Fruit fly (Drosophila melanogaster) whole organism, embryonic: ENCODE measurements around the gene maca.

Source experiments
- Adf1 ChIP-seq: fragments of 200-800 bp; sonication (Bioruptor generic); IDR thresholded peaks from 2 replicates; pipeline ENCODE4 v1.3.6; 2022; ENCODE audit warnings: missing biosample characterization, missing genetic modification characterization
- CG10431 ChIP-seq: fragments of 200-800 bp; sonication (Bioruptor generic); optimal IDR thresholded peaks from 3 replicates; lab custom pipeline; 2018; ENCODE audit warnings: missing biosample characterization, mild to moderate bottlenecking, missing genetic modification characterization
- CG10543 ChIP-seq: fragments of 200-800 bp; sonication (Bioruptor generic); optimal IDR thresholded peaks from 3 replicates; lab custom pipeline; 2017; ENCODE audit warnings: missing biosample characterization, mild to moderate bottlenecking, missing genetic modification characterization, moderate library complexity
- CG1233 ChIP-seq: fragments of 200-800 bp; sonication (Bioruptor generic); optimal IDR thresholded peaks from 4 replicates; lab custom pipeline; 2018; ENCODE audit warnings: missing biosample characterization, mild to moderate bottlenecking, missing genetic modification characterization
- CG12391 ChIP-seq: fragments of 200-800 bp; sonication (Bioruptor generic); optimal IDR thresholded peaks from 3 replicates; lab custom pipeline; 2018; ENCODE audit warnings: missing biosample characterization, mild to moderate bottlenecking, missing genetic modification characterization, moderate library complexity
- CG12659 ChIP-seq: fragments of 200-800 bp; sonication (Bioruptor generic); optimal IDR thresholded peaks from 3 replicates; lab custom pipeline; 2017; ENCODE audit warnings: mild to moderate bottlenecking, missing biosample characterization, missing genetic modification reagents, missing genetic modification characterization
- CG13894 ChIP-seq: fragments of 200-800 bp; sonication (Bioruptor generic); optimal IDR thresholded peaks from 3 replicates; lab custom pipeline; 2018; ENCODE audit warnings: missing biosample characterization, mild to moderate bottlenecking, missing genetic modification characterization, moderate library complexity
- CG15514 ChIP-seq: fragments of 200-800 bp; sonication (Bioruptor generic); optimal IDR thresholded peaks from 3 replicates; lab custom pipeline; 2017; ENCODE audit warnings: missing biosample characterization, missing genetic modification characterization, mild to moderate bottlenecking, moderate library complexity, missing genetic modification reagents
- CG4404 ChIP-seq: fragments of 200-800 bp; sonication (Bioruptor generic); IDR thresholded peaks from 2 replicates; pipeline ENCODE4 v1.3.6; 2022; ENCODE audit warnings: missing biosample characterization, missing genetic modification characterization
- CG6765 ChIP-seq: fragments of 200-800 bp; sonication (Bioruptor generic); optimal IDR thresholded peaks from 3 replicates; lab custom pipeline; 2017; ENCODE audit warnings: missing biosample characterization, mild to moderate bottlenecking, missing genetic modification characterization
- CG6854 ChIP-seq: fragments of 200-800 bp; sonication (Bioruptor generic); optimal IDR thresholded peaks from 3 replicates; lab custom pipeline; 2017; ENCODE audit warnings: missing biosample characterization, mild to moderate bottlenecking, missing genetic modification characterization
- CG7372 ChIP-seq: fragments of 200-800 bp; sonication (Bioruptor generic); IDR thresholded peaks from 2 replicates; pipeline ENCODE4 v1.3.6; 2022; ENCODE audit warnings: missing biosample characterization, missing genetic modification characterization
- CG7963 ChIP-seq: fragments of 200-800 bp; sonication (Bioruptor generic); IDR thresholded peaks from 3 replicates; pipeline ENCODE4 v1.3.6; 2022; ENCODE audit warnings: missing biosample characterization, missing genetic modification characterization; ENCODE audit not compliant: partially characterized antibody
- CG8089 ChIP-seq: fragments of 200-800 bp; sonication (Bioruptor generic); optimal IDR thresholded peaks from 3 replicates; lab custom pipeline; 2016; ENCODE audit warnings: missing biosample characterization, missing genetic modification characterization
- CTCF ChIP-seq: fragments of 200-800 bp; sonication (Bioruptor generic); optimal IDR thresholded peaks from 2 replicates; lab custom pipeline; 2017; ENCODE audit warnings: missing biosample characterization, mild to moderate bottlenecking, missing genetic modification characterization, moderate library complexity
- CkIIα-i1 ChIP-seq: fragments of 200-800 bp; sonication (Bioruptor generic); IDR thresholded peaks from 2 replicates; pipeline ENCODE4 v1.3.6; 2022; ENCODE audit warnings: missing biosample characterization, missing genetic modification characterization
- E2f1 ChIP-seq: fragments of 200-800 bp; sonication (Bioruptor generic); IDR thresholded peaks from 2 replicates; pipeline ENCODE4 v1.3.6; 2022; ENCODE audit warnings: missing biosample characterization, missing genetic modification characterization
- Ets97D ChIP-seq: fragments of 200-800 bp; sonication (Bioruptor generic); optimal IDR thresholded peaks from 3 replicates; lab custom pipeline; 2016; ENCODE audit warnings: missing biosample characterization, missing genetic modification characterization
- Gug ChIP-seq: fragments of 200-800 bp; sonication (Bioruptor generic); IDR thresholded peaks from 4 replicates; pipeline ENCODE4 v1.3.6; 2022; ENCODE audit warnings: missing biosample characterization, missing genetic modification characterization
- H2.0 ChIP-seq: fragments of 200-800 bp; sonication (Bioruptor generic); IDR thresholded peaks from 2 replicates; pipeline ENCODE4 v1.3.6; 2022; ENCODE audit warnings: missing biosample characterization, missing genetic modification characterization
- HHEX ChIP-seq: fragments of 200-800 bp; sonication (Bioruptor generic); optimal IDR thresholded peaks from 3 replicates; lab custom pipeline; 2017; ENCODE audit warnings: missing biosample characterization, mild to moderate bottlenecking, missing genetic modification characterization, missing genetic modification reagents
- Hey ChIP-seq: fragments of 200-800 bp; sonication (Bioruptor generic); optimal IDR thresholded peaks from 3 replicates; lab custom pipeline; 2018; ENCODE audit warnings: missing biosample characterization, mild to moderate bottlenecking, missing genetic modification characterization
- Hmr ChIP-seq: fragments of 200-800 bp; sonication (Bioruptor generic); optimal IDR thresholded peaks from 3 replicates; lab custom pipeline; 2017; ENCODE audit warnings: mild to moderate bottlenecking, missing biosample characterization, missing genetic modification reagents, missing genetic modification characterization
- Hr51 ChIP-seq, 2 experiments: fragments of 200-800 bp; sonication (Bioruptor generic); optimal IDR thresholded peaks; 2 replicates in 1 of 2; 3 replicates in 1 of 2; lab custom pipeline; 2016 to 2018; ENCODE audit warnings: missing biosample characterization in 2 of 2, missing genetic modification characterization in 2 of 2, mild to moderate bottlenecking in 1 of 2, moderate library complexity in 1 of 2
- Mrtf ChIP-seq: fragments of 200-800 bp; sonication (Bioruptor generic); IDR thresholded peaks from 3 replicates; pipeline ENCODE4 v1.3.6; 2022; ENCODE audit warnings: missing biosample characterization, missing genetic modification characterization
- Pdp1 ChIP-seq, 2 experiments: fragments of 200-800 bp; sonication (Bioruptor generic); optimal IDR thresholded peaks; 3 replicates each; lab custom pipeline; 2016; ENCODE audit warnings: missing biosample characterization in 2 of 2, missing genetic modification characterization in 2 of 2, mild to moderate bottlenecking in 1 of 2, moderate library complexity in 1 of 2
- Sin3A ChIP-seq: fragments of >200 bp; optimal IDR thresholded peaks from 2 replicates; lab custom pipeline; 2018
- ac ChIP-seq: fragments of 200-800 bp; sonication (Bioruptor generic); optimal IDR thresholded peaks from 3 replicates; lab custom pipeline; 2017; ENCODE audit warnings: missing biosample characterization, mild to moderate bottlenecking, missing genetic modification characterization
- br ChIP-seq: fragments of >200 bp; optimal IDR thresholded peaks from 2 replicates; lab custom pipeline; 2017
- cg ChIP-seq: fragments of 200-800 bp; sonication (Bioruptor generic); optimal IDR thresholded peaks from 3 replicates; lab custom pipeline; 2019; ENCODE audit warnings: missing biosample characterization, mild to moderate bottlenecking, missing genetic modification characterization, moderate library complexity
- corto ChIP-seq: fragments of 200-800 bp; sonication (Bioruptor generic); optimal IDR thresholded peaks from 2 replicates; lab custom pipeline; 2016; ENCODE audit warnings: missing biosample characterization, mild to moderate bottlenecking, missing genetic modification characterization, moderate library complexity
- crol ChIP-seq: fragments of 200-800 bp; sonication (Bioruptor generic); IDR thresholded peaks from 2 replicates; pipeline ENCODE4 v1.3.6; 2022; ENCODE audit warnings: missing biosample characterization, missing genetic modification characterization
- dm ChIP-seq: fragments of 200-800 bp; sonication (Bioruptor generic); optimal IDR thresholded peaks from 3 replicates; lab custom pipeline; 2016; ENCODE audit warnings: missing biosample characterization, missing genetic modification characterization
- dysf ChIP-seq: fragments of 200-800 bp; sonication (Bioruptor generic); IDR thresholded peaks from 3 replicates; pipeline ENCODE4 v1.3.6; 2022; ENCODE audit warnings: missing biosample characterization, missing genetic modification characterization
- fru ChIP-seq: fragments of >200 bp; optimal IDR thresholded peaks from 2 replicates; lab custom pipeline; 2017
- gsb-n ChIP-seq: fragments of 200-800 bp; sonication (Bioruptor generic); optimal IDR thresholded peaks from 3 replicates; lab custom pipeline; 2018; ENCODE audit warnings: missing biosample characterization, mild to moderate bottlenecking, missing genetic modification characterization
- h ChIP-seq: fragments of >200 bp; optimal IDR thresholded peaks from 2 replicates; lab custom pipeline; 2017
- kah ChIP-seq: fragments of 200-800 bp; sonication (Bioruptor generic); optimal IDR thresholded peaks from 2 replicates; lab custom pipeline; 2018; ENCODE audit warnings: missing biosample characterization, mild to moderate bottlenecking, missing genetic modification characterization
- lmd ChIP-seq: fragments of 200-800 bp; sonication (Bioruptor generic); IDR thresholded peaks from 2 replicates; pipeline ENCODE4 v1.3.6; 2022; ENCODE audit warnings: missing biosample characterization, missing genetic modification characterization
- mirr ChIP-seq: fragments of 200-800 bp; sonication (Bioruptor generic); optimal IDR thresholded peaks from 3 replicates; lab custom pipeline; 2018; ENCODE audit warnings: missing biosample characterization, mild to moderate bottlenecking, missing genetic modification characterization
- nerfin-1 ChIP-seq: fragments of 200-800 bp; sonication (Bioruptor generic); optimal IDR thresholded peaks from 3 replicates; lab custom pipeline; 2019; ENCODE audit warnings: missing biosample characterization, mild to moderate bottlenecking, missing genetic modification characterization, moderate library complexity
- oc ChIP-seq: fragments of 200-800 bp; sonication (Bioruptor generic); optimal IDR thresholded peaks from 2 replicates; lab custom pipeline; 2018; ENCODE audit warnings: missing biosample characterization, mild to moderate bottlenecking, missing genetic modification characterization, moderate library complexity
- onecut ChIP-seq: fragments of 200-800 bp; sonication (Bioruptor generic); IDR thresholded peaks from 2 replicates; pipeline ENCODE4 v1.3.6; 2022; ENCODE audit warnings: missing biosample characterization, missing genetic modification characterization
- pb ChIP-seq: fragments of 200-800 bp; sonication (Bioruptor generic); optimal IDR thresholded peaks from 3 replicates; lab custom pipeline; 2016; ENCODE audit warnings: missing biosample characterization, missing genetic modification characterization
- pho ChIP-seq: fragments of 200-800 bp; sonication (Bioruptor generic); optimal IDR thresholded peaks from 2 replicates; lab custom pipeline; 2016; ENCODE audit warnings: missing biosample characterization, missing genetic modification characterization
- ranshi ChIP-seq: fragments of 200-800 bp; sonication (Bioruptor generic); IDR thresholded peaks from 2 replicates; pipeline ENCODE4 v1.3.6; 2022; ENCODE audit warnings: missing biosample characterization, missing genetic modification characterization
- salm ChIP-seq: fragments of 200-800 bp; sonication (Bioruptor generic); optimal IDR thresholded peaks from 2 replicates; lab custom pipeline; 2018; ENCODE audit warnings: missing biosample characterization, mild to moderate bottlenecking, missing genetic modification characterization
- schlank ChIP-seq: fragments of 200-800 bp; sonication (Bioruptor generic); optimal IDR thresholded peaks from 2 replicates; lab custom pipeline; 2018; ENCODE audit warnings: missing biosample characterization, mild to moderate bottlenecking, missing genetic modification characterization
- sna ChIP-seq: fragments of 200-800 bp; sonication (Bioruptor generic); IDR thresholded peaks from 2 replicates; pipeline ENCODE4 v1.3.6; 2022; ENCODE audit warnings: missing biosample characterization, missing genetic modification characterization; ENCODE audit not compliant: partially characterized antibody
- so ChIP-seq: fragments of 200-800 bp; sonication (Bioruptor generic); IDR thresholded peaks from 3 replicates; pipeline ENCODE4 v1.3.6; 2022; ENCODE audit warnings: missing biosample characterization, missing genetic modification characterization
- trh ChIP-seq: fragments of 200-800 bp; sonication (Bioruptor generic); optimal IDR thresholded peaks from 2 replicates; lab custom pipeline; 2016; ENCODE audit warnings: missing biosample characterization, missing genetic modification characterization
- zf30C ChIP-seq: fragments of 200-800 bp; sonication (Bioruptor generic); optimal IDR thresholded peaks from 3 replicates; lab custom pipeline; 2018; ENCODE audit warnings: missing biosample characterization, mild to moderate bottlenecking, missing genetic modification characterization

Gene maca

DNA sequence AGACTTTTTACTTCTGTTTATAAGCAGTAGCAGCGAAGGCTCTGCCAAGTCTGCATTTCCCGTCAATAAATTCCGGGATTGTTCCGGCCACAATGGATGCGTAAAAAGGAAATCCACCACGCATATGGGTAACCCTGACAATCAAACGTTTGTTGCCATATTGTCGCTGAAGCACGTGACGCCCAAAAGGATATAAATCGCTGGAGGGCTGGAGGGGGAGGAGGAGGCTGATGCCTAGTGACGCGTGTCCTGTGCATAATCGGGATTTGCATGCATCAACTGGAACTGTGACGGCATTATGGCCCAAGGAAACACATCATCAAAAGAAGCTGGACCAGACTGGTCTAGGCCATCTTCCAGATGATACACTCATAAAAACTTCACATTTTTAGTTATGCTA, 18.8 kb downstream of the maca start:
- TF ChIP-seq CG4404 (GFP tag; lab: Robert Waterston, UW), result no peak
- TF ChIP-seq corto (GFP tag; lab: Kevin White, UChicago), result no peak
- TF ChIP-seq Adf1 (GFP tag; lab: Robert Waterston, UW), result no peak
- TF ChIP-seq oc (tag; lab: Kevin White, UChicago), result peak; percentile 57
- peak; percentile 76 for TF ChIP-seq gsb-n
- TF ChIP-seq CG10431 (GFP tag; lab: Kevin White, UChicago), result no peak
- peak; percentile 71 for TF ChIP-seq Hey (tag; lab: Kevin White, UChicago)
- no peak for TF ChIP-seq br (lab: Kevin White, UChicago)
- TF ChIP-seq CG12391 (tag; lab: Kevin White, UChicago), result no peak
- 0 out of 3 replicates have a peak, but pooled peaks have one; percentile 20 for TF ChIP-seq dysf (GFP tag; lab: Robert Waterston, UW)
- 0 out of 2 replicates have a peak, but pooled peaks have one; percentile 11 for TF ChIP-seq crol (GFP tag; lab: Robert Waterston, UW)
- TF ChIP-seq CG6854, result no peak
- TF ChIP-seq nerfin-1 (tag; lab: Kevin White, UChicago), result peak; percentile 41
- TF ChIP-seq, all 482 proteins: peak for 6

DNA sequence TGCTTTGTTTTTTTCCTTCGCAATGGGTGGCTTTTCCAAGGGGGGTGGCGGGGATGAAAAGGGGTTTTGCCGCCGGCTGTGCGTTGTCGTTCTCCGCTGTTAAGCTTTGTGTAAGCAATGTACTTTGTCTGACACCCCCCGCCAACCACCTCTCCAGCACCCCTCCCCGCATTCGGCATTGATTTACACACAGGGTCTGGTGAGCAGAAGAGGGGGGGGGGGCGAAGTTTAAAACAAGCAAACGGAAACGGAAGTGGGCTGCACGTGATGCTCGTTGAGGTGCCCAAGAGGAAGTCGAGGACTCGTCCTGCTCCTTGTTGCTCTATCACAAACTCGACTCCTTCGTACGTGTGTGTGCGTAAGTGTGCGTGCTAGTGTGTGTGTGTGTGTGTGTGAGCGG, 22.7 kb downstream of the maca start:
- TF ChIP-seq CG8089 (GFP tag; lab: Kevin White, UChicago), result no peak
- TF ChIP-seq ranshi, result no peak
- TF ChIP-seq onecut (GFP tag; lab: Robert Waterston, UW), result peak; percentile 55
- no peak for TF ChIP-seq Gug
- TF ChIP-seq Pdp1 (GFP tag; optimal IDR thresholded peaks at IDR 0.05; lab: Kevin White, UChicago), result no peak
- no peak for TF ChIP-seq HHEX (GFP tag; lab: Kevin White, UChicago)
- TF ChIP-seq CG6765 (GFP tag; lab: Kevin White, UChicago), result no peak
- no peak for TF ChIP-seq ac (GFP tag; lab: Kevin White, UChicago)
- no peak for TF ChIP-seq sna
- no peak for TF ChIP-seq dm
- TF ChIP-seq salm (tag; lab: Kevin White, UChicago), result no peak
- TF ChIP-seq CG13894, result no peak
- no peak for TF ChIP-seq lmd
- no peak for TF ChIP-seq CG1233 (GFP tag; lab: Kevin White, UChicago)
- TF ChIP-seq H2.0, result no peak
- TF ChIP-seq CG7372 (GFP tag; lab: Robert Waterston, UW), result no peak
- peak; percentile 66 for TF ChIP-seq mirr (GFP tag; lab: Kevin White, UChicago)
- TF ChIP-seq CG12659, result no peak
- TF ChIP-seq CTCF (GFP tag; lab: Kevin White, UChicago), result no peak
- TF ChIP-seq zf30C (GFP tag; lab: Kevin White, UChicago), result no peak
- TF ChIP-seq so (GFP tag; lab: Robert Waterston, UW), result no peak
- TF ChIP-seq Ets97D, result peak; percentile 45
- TF ChIP-seq Hr51 (GFP tag; optimal IDR thresholded peaks at IDR 0.05; lab: Kevin White, UChicago), result peak in 1 of 2 experiments; percentile 20
- TF ChIP-seq CG10543 (GFP tag; lab: Kevin White, UChicago), result peak; percentile 0
- TF ChIP-seq trh, result no peak
- no peak for TF ChIP-seq cg
- TF ChIP-seq pb (GFP tag; lab: Kevin White, UChicago), result no peak
- no peak for TF ChIP-seq CG15514 (GFP tag; lab: Kevin White, UChicago)
- TF ChIP-seq fru (lab: Kevin White, UChicago), result no peak
- no peak for TF ChIP-seq CG7963
- TF ChIP-seq CG4404 (GFP tag; lab: Robert Waterston, UW), result no peak
- TF ChIP-seq schlank (tag; lab: Kevin White, UChicago), result no peak
- TF ChIP-seq h (lab: Kevin White, UChicago), result no peak
- TF ChIP-seq CkIIα-i1, result no peak
- no peak for TF ChIP-seq kah (GFP tag; lab: Kevin White, UChicago)
- TF ChIP-seq E2f1 (GFP tag; lab: Robert Waterston, UW), result no peak
- TF ChIP-seq Mrtf (GFP tag; lab: Robert Waterston, UW), result no peak
- peak; percentile 87 for TF ChIP-seq Hey (tag; lab: Kevin White, UChicago)
- TF ChIP-seq pho, result no peak
- no peak for TF ChIP-seq Hmr (GFP tag; lab: Kevin White, UChicago)
- no peak for TF ChIP-seq Sin3A (lab: Kevin White, UChicago)
